Worm (Caenorhabditis elegans) whole organism, L4/young adult: ENCODE results near the gene pid-1.

Experiments
- W03F9.2 ChIP-seq: fragments of 150-350 bp; optimal IDR thresholded peaks from 2 replicates; lab custom pipeline; 2014; ENCODE audit warnings: missing biosample characterization, missing genetic modification characterization
- him-1 ChIP-seq: sonication (generic microtip); optimal IDR thresholded peaks from 2 replicates; lab custom pipeline; 2016; ENCODE audit warnings: missing genotype, missing genetic modification reagents, missing genetic modification characterization, missing compliant biosample characterization

ce11 chrII:7678512-7678911, 11.8 kb downstream of the pid-1 start:
- TF ChIP-seq him-1 (no peak), W03F9.2 (tag; lab: Kevin White, UChicago) (no peak)
